Fruit fly (Drosophila melanogaster): ENCODE measurements around the gene CG33783.

DNA sequence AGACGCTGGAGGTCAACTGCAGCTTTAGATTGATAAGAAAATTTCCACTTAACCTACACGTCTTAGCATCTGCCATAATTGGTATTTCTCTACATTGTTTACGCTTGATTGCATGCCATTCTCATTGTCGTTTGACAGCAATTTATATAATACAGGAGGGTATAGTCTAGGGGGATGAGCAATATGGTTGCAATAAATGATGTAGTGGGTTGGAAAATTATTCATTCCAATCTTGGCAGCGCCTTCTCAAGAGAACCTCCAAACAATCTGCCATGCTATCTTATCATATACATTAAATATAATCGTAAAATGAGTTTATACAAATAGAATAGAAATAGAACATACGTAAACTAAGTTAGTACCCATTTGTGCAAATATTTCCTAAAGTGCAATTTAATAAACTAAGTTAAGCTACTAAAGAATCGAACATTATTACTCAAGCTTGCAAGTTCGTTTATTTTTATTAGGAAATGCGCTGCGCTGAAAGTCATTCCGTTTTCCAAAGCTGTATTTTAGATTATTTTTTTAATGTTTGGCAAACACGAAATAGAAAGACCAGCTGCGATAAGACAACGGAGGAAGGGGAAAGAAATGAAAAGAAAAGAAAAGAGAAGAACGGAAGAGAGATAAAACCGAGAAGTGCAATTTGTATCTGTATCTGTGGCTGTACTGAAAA lies 12.0 kb downstream of the CG33783 start:
- TF ChIP-seq CG14711 (tag; optimal IDR thresholded peaks at IDR 0.05) (peak; percentile 0), CG7045 (GFP tag; optimal IDR thresholded peaks at IDR 0.05) (no peak), pad (GFP tag; optimal IDR thresholded peaks at IDR 0.05) (no peak), toe (GFP tag; optimal IDR thresholded peaks at IDR 0.05) (no peak), bab1 (GFP tag; optimal IDR thresholded peaks at IDR 0.05) (no peak), kay (GFP tag; ENCODE audit: borderline replicate concordance) (peak; percentile 97), CG33017 (tag; optimal IDR thresholded peaks at IDR 0.05) (no peak), CG7101 (tag; optimal IDR thresholded peaks at IDR 0.05) (no peak), cnc (optimal IDR thresholded peaks at IDR 0.05) (no peak), CG12768 (GFP tag; optimal IDR thresholded peaks at IDR 0.05) (no peak), ovo (GFP tag; optimal IDR thresholded peaks at IDR 0.05) (no peak), cic (GFP tag; optimal IDR thresholded peaks at IDR 0.05) (no peak), Clk (GFP tag; optimal IDR thresholded peaks at IDR 0.05) (no peak)
